Fruit fly (Drosophila melanogaster) Kc167 (cell line): Measurements from ENCODE around the gene CG15824.

Experiments used
- Myc ChIP-seq: fragments of >200 bp; optimal IDR thresholded peaks from 2 replicates; lab custom pipeline; 2017; ENCODE audit warnings: missing external identifiers
- Sin3A ChIP-seq: fragments of >200 bp; optimal IDR thresholded peaks from 2 replicates; lab custom pipeline; 2018; ENCODE audit warnings: missing external identifiers
- insv ChIP-seq: fragments of >200 bp; optimal IDR thresholded peaks from 3 replicates; lab custom pipeline; 2018; ENCODE audit warnings: missing external identifiers
- psq ChIP-seq: fragments of >200 bp; optimal IDR thresholded peaks from 2 replicates; lab custom pipeline; 2017; ENCODE audit warnings: missing external identifiers
- ttk ChIP-seq: sonication (Bioruptor generic); optimal IDR thresholded peaks from 2 replicates; lab custom pipeline; 2017; ENCODE audit warnings: missing external identifiers

- no peak for TF ChIP-seq insv (lab: Kevin White, UChicago)
- no peak for TF ChIP-seq psq (lab: Kevin White, UChicago)
- no peak for TF ChIP-seq Sin3A (lab: Kevin White, UChicago)
- no peak for TF ChIP-seq ttk (lab: Kevin White, UChicago)
- no peak for TF ChIP-seq Myc (lab: Kevin White, UChicago)
Observed at dm6 chr2L:843301-843700, 41.6 kb downstream of the CG15824 start.
